Worm (Caenorhabditis elegans) whole organism, young adult: Measurements from ENCODE around the gene gpa-8.
A peak's percentile ranks its signal among the peaks of the same experiment; 100 is the strongest.

Experiments
- B0261.1 ChIP-seq: sonication (generic microtip); optimal IDR thresholded peaks from 2 replicates; lab custom pipeline; 2016; ENCODE audit warnings: mild to moderate bottlenecking, missing genetic modification characterization, moderate library complexity, missing compliant biosample characterization
- C17E4.6 ChIP-seq: fragments of 200-800 bp; sonication (Bioruptor generic); IDR thresholded peaks from 2 replicates; pipeline ENCODE4 v1.3.6; 2022; ENCODE audit warnings: missing genetic modification reagents, missing genetic modification characterization, missing compliant biosample characterization
- F22D6.2 ChIP-seq: sonication (generic microtip); optimal IDR thresholded peaks from 2 replicates; lab custom pipeline; 2016; ENCODE audit warnings: mild to moderate bottlenecking, missing genetic modification characterization, missing compliant biosample characterization
- F23B12.7 ChIP-seq: sonication (generic microtip); optimal IDR thresholded peaks from 2 replicates; lab custom pipeline; 2017; ENCODE audit warnings: missing genetic modification characterization, mild to moderate bottlenecking, missing compliant biosample characterization, antibody characterized with exemption, moderate library complexity; ENCODE audit not compliant: insufficient read depth
- F57C9.4 ChIP-seq: sonication (generic microtip); optimal IDR thresholded peaks from 2 replicates; lab custom pipeline; 2017; ENCODE audit warnings: mild to moderate bottlenecking, missing genetic modification characterization, missing compliant biosample characterization
- T26A5.8 ChIP-seq: sonication (generic microtip); optimal IDR thresholded peaks from 2 replicates; lab custom pipeline; 2016; ENCODE audit warnings: missing genetic modification characterization, missing compliant biosample characterization
- Y53F4B.3 ChIP-seq: fragments of 200-800 bp; sonication (Bioruptor generic); IDR thresholded peaks from 2 replicates; pipeline ENCODE4 v1.3.6; 2022; ENCODE audit warnings: missing genetic modification reagents, missing genetic modification characterization, missing compliant biosample characterization
- Y53G8AR.9 ChIP-seq: fragments of 200-800 bp; sonication (Bioruptor generic); conservative IDR thresholded peaks from 2 replicates; pipeline ENCODE4 v1.3.6; 2022; ENCODE audit warnings: missing genetic modification reagents, missing genetic modification characterization, missing compliant biosample characterization
- Y56A3A.18 ChIP-seq: fragments of 200-800 bp; sonication (Bioruptor generic); IDR thresholded peaks from 2 replicates; pipeline ENCODE4 v1.3.6; 2022; ENCODE audit warnings: missing genetic modification reagents, missing genetic modification characterization, missing compliant biosample characterization
- Y79H2A.3 ChIP-seq: fragments of 200-800 bp; sonication (Bioruptor generic); conservative IDR thresholded peaks from 2 replicates; pipeline ENCODE4 v1.3.6; 2022; ENCODE audit warnings: missing genetic modification reagents, missing genetic modification characterization, missing compliant biosample characterization
- Y95B8A.8 ChIP-seq: fragments of 200-800 bp; sonication (Bioruptor generic); IDR thresholded peaks from 2 replicates; pipeline ENCODE4 v1.3.6; 2022; ENCODE audit warnings: missing genetic modification reagents, missing genetic modification characterization, missing compliant biosample characterization
- aptf-2 ChIP-seq: fragments of 200-800 bp; sonication (Bioruptor generic); conservative IDR thresholded peaks from 2 replicates; pipeline ENCODE4 v1.3.6; 2022; ENCODE audit warnings: missing genetic modification reagents, missing genetic modification characterization, missing compliant biosample characterization
- atf-7 ChIP-seq: sonication (generic microtip); optimal IDR thresholded peaks from 2 replicates; lab custom pipeline; 2017; ENCODE audit warnings: mild to moderate bottlenecking, missing genetic modification characterization, missing compliant biosample characterization
- ceh-100 ChIP-seq: fragments of 200-800 bp; sonication (Bioruptor generic); IDR thresholded peaks from 2 replicates; pipeline ENCODE4 v1.3.6; 2022; ENCODE audit warnings: missing genetic modification reagents, missing genetic modification characterization, missing compliant biosample characterization
- ceh-40 ChIP-seq: fragments of 200-800 bp; sonication (Bioruptor generic); IDR thresholded peaks from 2 replicates; pipeline ENCODE4 v1.3.6; 2022; ENCODE audit warnings: missing genetic modification characterization, missing compliant biosample characterization
- ceh-58 ChIP-seq: fragments of 200-800 bp; sonication (Bioruptor generic); IDR thresholded peaks from 2 replicates; pipeline ENCODE4 v1.3.6; 2022; ENCODE audit warnings: missing genetic modification characterization, missing compliant biosample characterization
- chd-7 ChIP-seq: sonication (generic microtip); optimal IDR thresholded peaks from 2 replicates; lab custom pipeline; 2016; ENCODE audit warnings: mild to moderate bottlenecking, missing genetic modification characterization, moderate library complexity, missing compliant biosample characterization
- die-1 ChIP-seq: sonication (generic microtip); optimal IDR thresholded peaks from 2 replicates; lab custom pipeline; 2016; ENCODE audit warnings: missing genotype, mild to moderate bottlenecking, missing genetic modification characterization, missing compliant biosample characterization
- egl-44 ChIP-seq: fragments of 200-800 bp; sonication (Bioruptor generic); IDR thresholded peaks from 2 replicates; pipeline ENCODE4 v1.3.6; 2022; ENCODE audit warnings: missing genetic modification reagents, missing genetic modification characterization, missing compliant biosample characterization
- ekl-4 ChIP-seq: fragments of 200-800 bp; sonication (Bioruptor generic); IDR thresholded peaks from 2 replicates; pipeline ENCODE4 v1.3.6; 2022; ENCODE audit warnings: missing genetic modification reagents, missing genetic modification characterization, missing compliant biosample characterization
- him-1 ChIP-seq: sonication (generic microtip); optimal IDR thresholded peaks from 2 replicates; lab custom pipeline; 2016; ENCODE audit warnings: missing genotype, missing genetic modification reagents, missing genetic modification characterization, missing compliant biosample characterization
- hlh-12 ChIP-seq: sonication (generic microtip); optimal IDR thresholded peaks from 2 replicates; lab custom pipeline; 2016; ENCODE audit warnings: missing genetic modification characterization, missing compliant biosample characterization
- hmg-1.2 ChIP-seq: fragments of 200-800 bp; sonication (Bioruptor generic); IDR thresholded peaks from 2 replicates; pipeline ENCODE4 v1.3.6; 2022; ENCODE audit warnings: missing genetic modification reagents, missing genetic modification characterization, missing compliant biosample characterization
- hmg-20 ChIP-seq: fragments of 200-800 bp; sonication (Bioruptor generic); IDR thresholded peaks from 2 replicates; pipeline ENCODE4 v1.3.6; 2022; ENCODE audit warnings: missing genetic modification reagents, missing genetic modification characterization, missing compliant biosample characterization
- lag-1 ChIP-seq: fragments of 200-800 bp; sonication (Bioruptor generic); IDR thresholded peaks from 2 replicates; pipeline ENCODE4 v1.3.6; 2022; ENCODE audit warnings: missing genetic modification reagents, missing genetic modification characterization, missing compliant biosample characterization
- lsy-27 ChIP-seq: sonication (generic microtip); optimal IDR thresholded peaks from 2 replicates; lab custom pipeline; 2017; ENCODE audit warnings: missing genetic modification characterization, mild to moderate bottlenecking, missing compliant biosample characterization, antibody characterized with exemption, missing genotype, borderline replicate concordance; ENCODE audit not compliant: insufficient read depth
- madf-8 ChIP-seq: fragments of 200-800 bp; sonication (Bioruptor generic); conservative IDR thresholded peaks from 2 replicates; pipeline ENCODE4 v1.3.6; 2022; ENCODE audit warnings: missing genetic modification reagents, missing genetic modification characterization, missing compliant biosample characterization
- mxl-1 ChIP-seq: sonication (generic microtip); optimal IDR thresholded peaks from 2 replicates; lab custom pipeline; 2016; ENCODE audit warnings: missing genetic modification characterization, missing compliant biosample characterization
- nfya-1 ChIP-seq: sonication (generic microtip); optimal IDR thresholded peaks from 2 replicates; lab custom pipeline; 2017; ENCODE audit warnings: antibody characterized with exemption, missing compliant biosample characterization, missing genetic modification characterization, borderline replicate concordance; ENCODE audit not compliant: insufficient read depth
- nfya-2 ChIP-seq: fragments of 200-800 bp; sonication (Bioruptor generic); IDR thresholded peaks from 2 replicates; pipeline ENCODE4 v1.3.6; 2022; ENCODE audit warnings: missing genetic modification reagents, missing genetic modification characterization, missing compliant biosample characterization
- nhr-179 ChIP-seq: sonication (generic microtip); optimal IDR thresholded peaks from 2 replicates; lab custom pipeline; 2016; ENCODE audit warnings: mild to moderate bottlenecking, missing genetic modification characterization, missing compliant biosample characterization
- sea-2 ChIP-seq: fragments of 200-800 bp; sonication (Bioruptor generic); IDR thresholded peaks from 2 replicates; pipeline ENCODE4 v1.3.6; 2022; ENCODE audit warnings: missing genetic modification characterization, missing compliant biosample characterization
- snpc-1.1 ChIP-seq: sonication (generic microtip); optimal IDR thresholded peaks from 2 replicates; lab custom pipeline; 2017; ENCODE audit warnings: missing genetic modification characterization, mild to moderate bottlenecking, missing compliant biosample characterization, antibody characterized with exemption, moderate library complexity, missing genotype, missing genetic modification reagents; ENCODE audit not compliant: insufficient read depth
- tbp1 ChIP-seq: fragments of 200-800 bp; sonication (Bioruptor generic); optimal IDR thresholded peaks from 2 replicates; lab custom pipeline; 2018; ENCODE audit warnings: mild to moderate bottlenecking, missing genetic modification characterization, missing compliant biosample characterization
- tbx-9 ChIP-seq: sonication (generic microtip); optimal IDR thresholded peaks from 2 replicates; lab custom pipeline; 2016; ENCODE audit warnings: borderline replicate concordance, missing genetic modification characterization, inconsistent platforms, missing compliant biosample characterization
- tlf-1 ChIP-seq: fragments of 200-800 bp; sonication (Bioruptor generic); optimal IDR thresholded peaks from 2 replicates; lab custom pipeline; 2018; ENCODE audit warnings: mild to moderate bottlenecking, missing genetic modification characterization, missing compliant biosample characterization
- xnd-1 ChIP-seq: sonication (generic microtip); optimal IDR thresholded peaks from 2 replicates; lab custom pipeline; 2016; ENCODE audit warnings: missing genotype, missing genetic modification reagents, missing genetic modification characterization, missing compliant biosample characterization
- zfh-2 ChIP-seq: fragments of 200-800 bp; sonication (Bioruptor generic); conservative IDR thresholded peaks from 2 replicates; pipeline ENCODE4 v1.3.6; 2022; ENCODE audit warnings: missing genetic modification reagents, missing genetic modification characterization, missing compliant biosample characterization
- zim-3 ChIP-seq: sonication (generic microtip); optimal IDR thresholded peaks from 2 replicates; lab custom pipeline; 2017; ENCODE audit warnings: mild to moderate bottlenecking, missing genetic modification characterization, moderate library complexity, missing compliant biosample characterization
- ztf-18 ChIP-seq: sonication (generic microtip); optimal IDR thresholded peaks from 2 replicates; lab custom pipeline; 2016; ENCODE audit warnings: missing genotype, mild to moderate bottlenecking, missing genetic modification characterization, missing compliant biosample characterization
- ztf-22 ChIP-seq: fragments of 200-800 bp; sonication (Bioruptor generic); optimal IDR thresholded peaks from 2 replicates; lab custom pipeline; 2018; ENCODE audit warnings: mild to moderate bottlenecking, missing genetic modification characterization, moderate library complexity, missing compliant biosample characterization

gpa-8 gene

ce11 chrV:12683205-12683604 lies 42.9 kb upstream of the gpa-8 start (continued):
- TF ChIP-seq tbp1 (GFP tag; lab: Kevin White, UChicago) (peak; percentile 88), hmg-20 (GFP tag; lab: Robert Waterston, UW) (no peak), lag-1 (no peak), nhr-179 (tag; lab: Kevin White, UChicago) (peak; percentile 21), die-1 (no peak), ztf-22 (GFP tag; lab: Kevin White, UChicago) (no peak), madf-8 (GFP tag; lab: Robert Waterston, UW) (no peak), Y53G8AR.9 (GFP tag; lab: Robert Waterston, UW) (no peak), Y79H2A.3 (no peak)

- TF ChIP-seq ceh-100 (GFP tag; lab: Robert Waterston, UW) (no peak), ceh-58 (GFP tag; lab: Robert Waterston, UW) (no peak), nfya-2 (GFP tag; lab: Robert Waterston, UW) (no peak), lsy-27 (tag; lab: Kevin White, UChicago) (no peak), nfya-1 (tag; lab: Kevin White, UChicago) (no peak), zim-3 (no peak), Y56A3A.18 (no peak), zfh-2 (GFP tag; lab: Robert Waterston, UW) (no peak), egl-44 (GFP tag; lab: Robert Waterston, UW) (no peak), ceh-40 (GFP tag; lab: Robert Waterston, UW) (no peak), xnd-1 (no peak), sea-2 (GFP tag; lab: Robert Waterston, UW) (no peak), F23B12.7 (tag; lab: Kevin White, UChicago) (no peak), snpc-1.1 (tag; lab: Kevin White, UChicago) (no peak)
Observed at ce11 chrV:12679807-12680206, 39.5 kb upstream of the gpa-8 start, which contains the start of gene frpr-15. frpr-15 (plus strand) TSS chrV:12680107.

ce11 chrV:12679292-12679691 lies 39.0 kb upstream of the gpa-8 start:
- TF ChIP-seq tbx-9 (no peak), him-1 (tag; lab: Kevin White, UChicago) (no peak), sea-2 (GFP tag; lab: Robert Waterston, UW) (no peak), F22D6.2 (tag; lab: Kevin White, UChicago) (no peak), Y56A3A.18 (no peak), mxl-1 (no peak), ekl-4 (GFP tag; lab: Robert Waterston, UW) (no peak), tbp1 (GFP tag; lab: Kevin White, UChicago) (no peak), chd-7 (tag; lab: Kevin White, UChicago) (no peak), hmg-1.2 (GFP tag; lab: Robert Waterston, UW) (no peak), hlh-12 (tag; lab: Kevin White, UChicago) (no peak), ztf-18 (tag; lab: Kevin White, UChicago) (no peak), C17E4.6 (no peak)

- TF ChIP-seq F57C9.4 (tag; lab: Kevin White, UChicago) = no peak
- TF ChIP-seq tbx-9 = no peak
- TF ChIP-seq tlf-1 = no peak
- TF ChIP-seq B0261.1 = no peak
- no peak for TF ChIP-seq hlh-12 (tag; lab: Kevin White, UChicago)
- no peak for TF ChIP-seq aptf-2 (GFP tag; lab: Robert Waterston, UW)
- no peak for TF ChIP-seq Y95B8A.8 (GFP tag; lab: Robert Waterston, UW)
- TF ChIP-seq T26A5.8 = no peak
- TF ChIP-seq atf-7 (tag; lab: Kevin White, UChicago) = no peak
- no peak for TF ChIP-seq ekl-4 (GFP tag; lab: Robert Waterston, UW)
- no peak for TF ChIP-seq Y53F4B.3 (GFP tag; lab: Robert Waterston, UW)
Observed at ce11 chrV:12676299-12676698, 36.0 kb upstream of the gpa-8 start.
